Worm (Caenorhabditis elegans) whole organism, L4 larva: ENCODE data around the gene B0416.3.

Experiments used
- aly-2 ChIP-seq: sonication (generic microtip); optimal IDR thresholded peaks from 2 replicates; lab custom pipeline; 2018; ENCODE audit warnings: missing biosample characterization, missing genetic modification characterization
- ama-1 ChIP-seq: fragments of 150-350 bp; optimal IDR thresholded peaks from 2 replicates; lab custom pipeline; 2014; ENCODE audit warnings: inconsistent platforms, mixed read lengths
- attf-4 ChIP-seq: sonication (generic microtip); optimal IDR thresholded peaks from 3 replicates; lab custom pipeline; 2017; ENCODE audit warnings: missing biosample characterization, missing genetic modification characterization
- egl-27 ChIP-seq: sonication (generic microtip); optimal IDR thresholded peaks from 3 replicates; lab custom pipeline; 2017; ENCODE audit warnings: missing biosample characterization, missing genetic modification reagents, missing genetic modification characterization
- fos-1 ChIP-seq: fragments of 150-350 bp; optimal IDR thresholded peaks from 2 replicates; lab custom pipeline; 2014; ENCODE audit warnings: missing biosample characterization, missing genetic modification characterization
- jun-1 ChIP-seq: fragments of 150-350 bp; optimal IDR thresholded peaks from 2 replicates; lab custom pipeline; 2014; ENCODE audit warnings: missing biosample characterization, missing genetic modification reagents, missing genetic modification characterization
- lin-39 ChIP-seq: fragments of 150-350 bp; optimal IDR thresholded peaks from 2 replicates; lab custom pipeline; 2014; ENCODE audit warnings: missing biosample characterization, missing genetic modification reagents, missing genetic modification characterization
- lsy-2 ChIP-seq, 2 experiments: fragments of 150-350 bp in 1 of 2; sonication (generic microtip) in 1 of 2; optimal IDR thresholded peaks; 2 replicates each; lab custom pipeline; 2014 to 2017; ENCODE audit warnings: missing biosample characterization in 2 of 2, missing genetic modification characterization in 2 of 2
- nhr-6 ChIP-seq: fragments of 150-350 bp; optimal IDR thresholded peaks from 2 replicates; lab custom pipeline; 2014; ENCODE audit warnings: missing biosample characterization, missing genetic modification characterization
- nhr-76 ChIP-seq: fragments of 150-350 bp; optimal IDR thresholded peaks from 2 replicates; lab custom pipeline; 2014; ENCODE audit warnings: missing biosample characterization, missing genetic modification characterization
- pha-4 ChIP-seq, 2 experiments: fragments of 150-350 bp in 1 of 2; fragments of 200-800 bp in 1 of 2; sonication (Bioruptor generic) in 1 of 2; IDR thresholded peaks in 1 of 2; optimal IDR thresholded peaks in 1 of 2; 2 replicates each; pipeline versions ENCODE4 v1.3.6 to Lab custom; 2014 to 2022; ENCODE audit warnings: missing genetic modification characterization in 2 of 2, missing genetic modification reagents in 2 of 2, missing biosample characterization in 1 of 2, missing compliant biosample characterization in 1 of 2
- unc-130 ChIP-seq: sonication (generic microtip); optimal IDR thresholded peaks from 2 replicates; lab custom pipeline; 2016; ENCODE audit warnings: missing genetic modification reagents, missing genetic modification characterization, missing compliant biosample characterization
- unc-39 ChIP-seq: sonication (generic microtip); optimal IDR thresholded peaks from 2 replicates; lab custom pipeline; 2017; ENCODE audit warnings: missing biosample characterization, missing genetic modification characterization
- zip-11 ChIP-seq: fragments of 200-800 bp; sonication (Bioruptor generic); IDR thresholded peaks from 2 replicates; pipeline ENCODE4 v1.3.6; 2022; ENCODE audit warnings: missing genetic modification characterization, missing compliant biosample characterization

DNA sequence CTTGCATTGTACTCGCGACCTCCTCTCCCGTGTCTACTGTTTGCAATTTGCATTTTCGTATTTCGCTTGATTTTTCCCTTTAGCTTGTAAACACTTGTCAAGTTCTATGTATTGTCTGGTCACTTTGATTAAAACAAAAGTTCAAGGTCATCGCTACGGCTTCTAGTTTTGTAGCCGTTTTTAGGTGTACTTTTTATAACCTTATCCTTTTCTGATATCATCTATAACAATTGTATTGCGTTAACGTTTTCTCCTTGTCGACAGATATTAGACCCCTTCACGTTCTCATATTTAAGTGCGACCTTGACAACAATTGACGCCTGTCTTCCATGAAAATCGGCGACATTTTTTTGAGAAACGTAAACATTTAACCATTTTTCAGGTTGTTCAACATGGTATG lies 44.8 kb upstream of the B0416.3 start:
- TF ChIP-seq ama-1 (lab: Kevin White, UChicago) (no peak), unc-130 (GFP tag; lab: Kevin White, UChicago) (no peak), pha-4 (GFP tag; IDR thresholded peaks at IDR 0.05; lab: Robert Waterston, UW) (no peak), pha-4 (tag; optimal IDR thresholded peaks at IDR 0.05; lab: Kevin White, UChicago) (no peak), egl-27 (tag; lab: Kevin White, UChicago) (no peak), lsy-2 (tag; optimal IDR thresholded peaks at IDR 0.05; lab: Kevin White, UChicago) (no peak), zip-11 (no peak), fos-1 (no peak), nhr-76 (tag; lab: Kevin White, UChicago) (no peak), lin-39 (tag; lab: Kevin White, UChicago) (no peak), aly-2 (tag; lab: Kevin White, UChicago) (no peak), attf-4 (tag; lab: Kevin White, UChicago) (no peak), unc-39 (no peak), nhr-6 (tag; lab: Kevin White, UChicago) (no peak), jun-1 (no peak)
